Worm (Caenorhabditis elegans) whole organism, late embryonic: ENCODE data around the gene ZK632.4.

Source experiments
- ceh-6 ChIP-seq: fragments of 200-800 bp; sonication (Bioruptor generic); optimal IDR thresholded peaks from 2 replicates; lab custom pipeline; 2018; ENCODE audit warnings: mild to moderate bottlenecking, missing genetic modification characterization, missing compliant biosample characterization
- fkh-6 ChIP-seq: sonication (generic microtip); optimal IDR thresholded peaks from 2 replicates; lab custom pipeline; 2016; ENCODE audit warnings: missing genetic modification characterization, missing compliant biosample characterization
- lin-11 ChIP-seq: fragments of 200-800 bp; sonication (Bioruptor generic); optimal IDR thresholded peaks from 2 replicates; lab custom pipeline; 2018; ENCODE audit warnings: mild to moderate bottlenecking, missing genetic modification characterization, missing compliant biosample characterization
- nfya-1 ChIP-seq: sonication (generic microtip); optimal IDR thresholded peaks from 2 replicates; lab custom pipeline; 2017; ENCODE audit warnings: missing genetic modification characterization, mild to moderate bottlenecking, missing compliant biosample characterization, antibody characterized with exemption, moderate library complexity
- pha-4 ChIP-seq: fragments of 150-350 bp; optimal IDR thresholded peaks from 2 replicates; lab custom pipeline; 2018; ENCODE audit warnings: missing biosample characterization, missing genetic modification reagents, missing genetic modification characterization
- sox-4 ChIP-seq: sonication (generic microtip); optimal IDR thresholded peaks from 2 replicates; lab custom pipeline; 2017; ENCODE audit warnings: mild to moderate bottlenecking, missing genetic modification characterization, inconsistent platforms, missing compliant biosample characterization
- unc-86 ChIP-seq: sonication (generic microtip); optimal IDR thresholded peaks from 2 replicates; lab custom pipeline; 2016; ENCODE audit warnings: missing genetic modification characterization, missing compliant biosample characterization

- TF ChIP-seq lin-11 (tag; lab: Kevin White, UChicago) (no peak), unc-86 (tag; lab: Kevin White, UChicago) (no peak), ceh-6 (GFP tag; lab: Kevin White, UChicago) (no peak), nfya-1 (no peak), sox-4 (tag; lab: Kevin White, UChicago) (no peak), pha-4 (no peak), fkh-6 (no peak)
These were observed 39.2 kb downstream of the ZK632.4 start for ce11 chrIII:9768023-9768422.
